Fruit fly (Drosophila melanogaster) whole organism, embryonic: Measurements from ENCODE around the gene spdo.

Experiments used
- CG10366 ChIP-seq: fragments of 200-800 bp; sonication (Bioruptor generic); IDR thresholded peaks from 2 replicates; pipeline ENCODE4 v1.3.6; 2022; ENCODE audit warnings: missing biosample characterization, missing genetic modification characterization
- CG14441 ChIP-seq: fragments of 200-800 bp; sonication (Bioruptor generic); IDR thresholded peaks from 2 replicates; pipeline ENCODE4 v1.3.6; 2022; ENCODE audit warnings: missing biosample characterization, missing genetic modification characterization
- CG2116 ChIP-seq: fragments of 200-800 bp; sonication (Bioruptor generic); optimal IDR thresholded peaks from 3 replicates; lab custom pipeline; 2018; ENCODE audit warnings: missing biosample characterization, mild to moderate bottlenecking, missing genetic modification characterization
- CG2875 ChIP-seq: fragments of 200-800 bp; sonication (Bioruptor generic); optimal IDR thresholded peaks from 2 replicates; lab custom pipeline; 2017; ENCODE audit warnings: missing biosample characterization, mild to moderate bottlenecking, missing genetic modification characterization, missing genetic modification reagents
- CG30020 ChIP-seq: fragments of 200-800 bp; optimal IDR thresholded peaks from 2 replicates; lab custom pipeline; 2019; ENCODE audit warnings: missing biosample characterization, mild to moderate bottlenecking, missing genetic modification characterization, moderate library complexity
- CG3726 ChIP-seq: fragments of 200-800 bp; sonication (Bioruptor generic); IDR thresholded peaks from 3 replicates; pipeline ENCODE4, ENCODE4 v1.3.6; 2022; ENCODE audit warnings: missing biosample characterization, missing genetic modification characterization
- CG3838 ChIP-seq: fragments of 200-800 bp; sonication (Bioruptor generic); optimal IDR thresholded peaks from 3 replicates; lab custom pipeline; 2016; ENCODE audit warnings: missing biosample characterization, missing genetic modification characterization
- CG3847 ChIP-seq: fragments of 200-800 bp; sonication (Bioruptor generic); IDR thresholded peaks from 2 replicates; pipeline ENCODE4 v1.3.6; 2022; ENCODE audit warnings: missing biosample characterization, missing genetic modification characterization
- CG8944 ChIP-seq: fragments of 200-800 bp; sonication (Bioruptor generic); optimal IDR thresholded peaks from 3 replicates; lab custom pipeline; 2016; ENCODE audit warnings: missing biosample characterization, missing genetic modification characterization
- Sry-δ ChIP-seq: fragments of 200-800 bp; sonication (Bioruptor generic); optimal IDR thresholded peaks from 2 replicates; lab custom pipeline; 2016; ENCODE audit warnings: missing biosample characterization, missing genetic modification characterization
- ato ChIP-seq: fragments of 200-800 bp; sonication (Bioruptor generic); IDR thresholded peaks from 2 replicates; pipeline ENCODE4 v1.3.6; 2022; ENCODE audit warnings: missing biosample characterization, missing genetic modification characterization; ENCODE audit not compliant: partially characterized antibody
- kni ChIP-seq: fragments of 200-800 bp; sonication (Bioruptor generic); optimal IDR thresholded peaks from 3 replicates; lab custom pipeline; 2017; ENCODE audit warnings: mild to moderate bottlenecking, missing biosample characterization, missing genetic modification reagents, missing genetic modification characterization
- luna ChIP-seq: fragments of 200-800 bp; sonication (Bioruptor generic); optimal IDR thresholded peaks from 2 replicates; lab custom pipeline; 2016; ENCODE audit warnings: missing biosample characterization, missing genetic modification characterization
- psq ChIP-seq: fragments of 200-800 bp; sonication (Bioruptor generic); optimal IDR thresholded peaks from 2 replicates; lab custom pipeline; 2017; ENCODE audit warnings: missing biosample characterization, missing genetic modification characterization

dm6 chr3R:30431258-30432114, 45.0 kb upstream of the spdo start, which contains the start of gene CG15534:
- TF ChIP-seq CG2116 (no peak), Sry-δ (GFP tag; lab: Kevin White, UChicago) (no peak), kni (no peak), psq (no peak), CG3847 (no peak), ato (GFP tag; lab: Robert Waterston, UW) (no peak), CG3838 (no peak), CG3726 (GFP tag; lab: Robert Waterston, UW) (no peak), CG10366 (no peak), CG14441 (no peak), CG2875 (no peak), CG8944 (GFP tag; lab: Kevin White, UChicago) (no peak), CG30020 (tag; lab: Kevin White, UChicago) (no peak), luna (no peak)
